Worm (Caenorhabditis elegans) whole organism, L2 larva: ENCODE data around the gene R08E5.1.

Experiments used
- alr-1 ChIP-seq: fragments of 150-350 bp; optimal IDR thresholded peaks from 2 replicates; lab custom pipeline; 2014; ENCODE audit warnings: missing biosample characterization, missing genetic modification characterization
- elt-1 ChIP-seq: fragments of 150-350 bp; optimal IDR thresholded peaks from 2 replicates; lab custom pipeline; 2014; ENCODE audit warnings: missing biosample characterization, missing genetic modification characterization
- lin-11 ChIP-seq: fragments of 150-350 bp; sonication (generic microtip); optimal IDR thresholded peaks from 2 replicates; lab custom pipeline; 2014; ENCODE audit warnings: missing biosample characterization, missing genetic modification characterization, inconsistent platforms, mixed read lengths
- nhr-10 ChIP-seq: sonication (generic microtip); optimal IDR thresholded peaks from 2 replicates; lab custom pipeline; 2017; ENCODE audit warnings: missing biosample characterization, missing genetic modification characterization
- nhr-6 ChIP-seq: fragments of 150-350 bp; optimal IDR thresholded peaks from 2 replicates; lab custom pipeline; 2014; ENCODE audit warnings: missing biosample characterization, missing genetic modification characterization
- peb-1 ChIP-seq: fragments of 150-350 bp; optimal IDR thresholded peaks from 2 replicates; lab custom pipeline; 2014; ENCODE audit warnings: missing biosample characterization, missing genetic modification characterization
- unc-62 ChIP-seq: fragments of 150-350 bp; optimal IDR thresholded peaks from 2 replicates; lab custom pipeline; 2014; ENCODE audit warnings: missing biosample characterization, missing genetic modification reagents, missing genetic modification characterization

DNA sequence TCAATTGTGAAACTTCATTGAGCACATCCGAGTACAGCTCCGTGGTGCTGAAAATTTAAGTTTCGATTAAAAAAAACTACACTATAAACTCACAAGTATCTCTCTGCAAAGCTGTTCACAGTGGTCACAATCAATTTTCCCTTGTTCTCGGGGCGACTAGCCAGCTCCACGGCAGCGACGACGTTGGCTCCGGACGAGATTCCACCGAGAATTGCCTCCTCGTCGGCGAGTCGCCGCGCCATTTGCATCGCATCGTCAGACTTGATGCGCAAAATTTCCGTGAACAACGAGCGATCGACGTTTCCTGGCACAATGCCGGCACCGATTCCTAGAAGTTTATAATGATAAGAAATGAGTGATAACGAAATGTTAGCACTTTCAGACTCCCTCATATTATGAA, 3.3 kb upstream of the R08E5.1 start:
- TF ChIP-seq peb-1 (tag; lab: Kevin White, UChicago) (no peak), nhr-6 (tag; lab: Kevin White, UChicago) (no peak), lin-11 (tag; lab: Kevin White, UChicago) (no peak), unc-62 (GFP tag; lab: Kevin White, UChicago) (no peak), alr-1 (no peak), elt-1 (no peak), nhr-10 (tag; lab: Kevin White, UChicago) (no peak)
